Fruit fly (Drosophila melanogaster) whole organism, embryonic: ENCODE results near the gene CG3635.

Source experiments
- CG10979 ChIP-seq: fragments of 200-800 bp; sonication (Bioruptor generic); optimal IDR thresholded peaks from 2 replicates; lab custom pipeline; 2018; ENCODE audit warnings: missing biosample characterization, mild to moderate bottlenecking, missing genetic modification characterization, moderate library complexity
- CG11085 ChIP-seq: fragments of 200-800 bp; sonication (Bioruptor generic); IDR thresholded peaks from 2 replicates; pipeline ENCODE4 v1.3.6; 2022; ENCODE audit warnings: missing biosample characterization, missing genetic modification characterization
- CG12299 ChIP-seq: fragments of 200-800 bp; sonication (Bioruptor generic); optimal IDR thresholded peaks from 2 replicates; lab custom pipeline; 2018; ENCODE audit warnings: missing biosample characterization, mild to moderate bottlenecking, missing genetic modification characterization
- CG1233 ChIP-seq: fragments of 200-800 bp; sonication (Bioruptor generic); optimal IDR thresholded peaks from 4 replicates; lab custom pipeline; 2018; ENCODE audit warnings: missing biosample characterization, mild to moderate bottlenecking, missing genetic modification characterization
- CG13894 ChIP-seq: fragments of 200-800 bp; sonication (Bioruptor generic); optimal IDR thresholded peaks from 3 replicates; lab custom pipeline; 2018; ENCODE audit warnings: missing biosample characterization, mild to moderate bottlenecking, missing genetic modification characterization, moderate library complexity
- CG14667 ChIP-seq: fragments of 200-800 bp; sonication (Bioruptor generic); IDR thresholded peaks from 2 replicates; pipeline ENCODE4 v1.3.6; 2022; ENCODE audit warnings: missing biosample characterization, missing genetic modification characterization
- CG15479 ChIP-seq: fragments of 200-800 bp; sonication (Bioruptor generic); optimal IDR thresholded peaks from 3 replicates; lab custom pipeline; 2019; ENCODE audit warnings: missing biosample characterization, mild to moderate bottlenecking, missing genetic modification characterization, moderate library complexity
- CG15601 ChIP-seq: fragments of 200-800 bp; sonication (Bioruptor generic); optimal IDR thresholded peaks from 3 replicates; lab custom pipeline; 2019; ENCODE audit warnings: missing biosample characterization, mild to moderate bottlenecking, missing genetic modification characterization, moderate library complexity
- CG16779 ChIP-seq: fragments of 200-800 bp; sonication (Bioruptor generic); IDR thresholded peaks from 2 replicates; pipeline ENCODE4 v1.3.6; 2022; ENCODE audit warnings: missing biosample characterization, missing genetic modification characterization
- CG18599 ChIP-seq: fragments of 200-800 bp; sonication (Bioruptor generic); optimal IDR thresholded peaks from 3 replicates; lab custom pipeline; 2017; ENCODE audit warnings: missing biosample characterization, missing genetic modification characterization, mild to moderate bottlenecking, moderate library complexity, missing genetic modification reagents
- CG2199 ChIP-seq: fragments of 200-800 bp; sonication (Bioruptor generic); IDR thresholded peaks from 3 replicates; pipeline ENCODE4 v1.3.6; 2022; ENCODE audit warnings: missing biosample characterization, missing genetic modification characterization
- CG2712 ChIP-seq: fragments of 200-800 bp; optimal IDR thresholded peaks from 3 replicates; lab custom pipeline; 2019; ENCODE audit warnings: missing biosample characterization, mild to moderate bottlenecking, missing genetic modification characterization, moderate library complexity
- CG3163 ChIP-seq: fragments of 200-800 bp; sonication (Bioruptor generic); optimal IDR thresholded peaks from 3 replicates; lab custom pipeline; 2016; ENCODE audit warnings: missing biosample characterization, missing genetic modification characterization
- CG5953 ChIP-seq: fragments of 200-800 bp; sonication (Bioruptor generic); IDR thresholded peaks from 2 replicates; pipeline ENCODE4 v1.3.6; 2022; ENCODE audit warnings: missing biosample characterization, missing genetic modification characterization
- CG6254 ChIP-seq: fragments of 200-800 bp; sonication (Bioruptor generic); optimal IDR thresholded peaks from 3 replicates; lab custom pipeline; 2017; ENCODE audit warnings: mild to moderate bottlenecking, missing biosample characterization, missing genetic modification reagents, missing genetic modification characterization
- CG6654 ChIP-seq: fragments of 200-800 bp; sonication (Bioruptor generic); optimal IDR thresholded peaks from 2 replicates; lab custom pipeline; 2017; ENCODE audit warnings: missing biosample characterization, mild to moderate bottlenecking, missing genetic modification characterization
- CG8290 ChIP-seq, 3 experiments: fragments of 200-800 bp; sonication (Bioruptor generic); optimal IDR thresholded peaks; 2 replicates each; lab custom pipeline; 2016 to 2019; ENCODE audit warnings: missing biosample characterization in 3 of 3, missing genetic modification characterization in 3 of 3, mild to moderate bottlenecking in 2 of 3, moderate library complexity in 1 of 3
- D19A ChIP-seq: fragments of 200-800 bp; optimal IDR thresholded peaks from 3 replicates; lab custom pipeline; 2019; ENCODE audit warnings: missing biosample characterization, mild to moderate bottlenecking, missing genetic modification characterization, moderate library complexity
- Drgx ChIP-seq: fragments of 200-800 bp; sonication (Bioruptor generic); IDR thresholded peaks from 2 replicates; pipeline ENCODE4 v1.3.6; 2022; ENCODE audit warnings: missing biosample characterization, missing genetic modification characterization
- Ets65A ChIP-seq: fragments of 200-800 bp; sonication (Bioruptor generic); peaks from one replicate; lab custom pipeline; 2016; ENCODE audit warnings: missing biosample characterization, missing genetic modification characterization
- Fer3 ChIP-seq: fragments of 200-800 bp; sonication (Bioruptor generic); optimal IDR thresholded peaks from 2 replicates; lab custom pipeline; 2018; ENCODE audit warnings: missing biosample characterization, mild to moderate bottlenecking, missing genetic modification characterization, moderate library complexity
- GATAe ChIP-seq: fragments of 200-800 bp; sonication (Bioruptor generic); conservative IDR thresholded peaks from 2 replicates; pipeline ENCODE4 v1.3.6; 2022; ENCODE audit warnings: missing biosample characterization, missing genetic modification characterization
- Gsc ChIP-seq: fragments of 200-800 bp; sonication (Bioruptor generic); IDR thresholded peaks from 2 replicates; pipeline ENCODE4 v1.3.6; 2022; ENCODE audit warnings: missing biosample characterization, missing genetic modification characterization
- Med ChIP-seq: fragments of 200-800 bp; sonication (Bioruptor generic); peaks from one replicate; lab custom pipeline; 2016; ENCODE audit warnings: missing biosample characterization, missing genetic modification characterization, mild to moderate bottlenecking, inconsistent platforms, moderate library complexity
- ara ChIP-seq: fragments of 200-800 bp; sonication (Bioruptor generic); IDR thresholded peaks from 2 replicates; pipeline ENCODE4 v1.3.6; 2022; ENCODE audit warnings: missing biosample characterization, missing genetic modification characterization
- cad ChIP-seq: fragments of >200 bp; optimal IDR thresholded peaks from 2 replicates; lab custom pipeline; 2017; ENCODE audit warnings: missing biosample characterization, missing genetic modification characterization
- cato ChIP-seq: fragments of 200-800 bp; sonication (Bioruptor generic); optimal IDR thresholded peaks from 2 replicates; lab custom pipeline; 2016; ENCODE audit warnings: missing biosample characterization, missing genetic modification characterization, borderline replicate concordance
- cg ChIP-seq: fragments of 200-800 bp; sonication (Bioruptor generic); optimal IDR thresholded peaks from 3 replicates; lab custom pipeline; 2019; ENCODE audit warnings: missing biosample characterization, mild to moderate bottlenecking, missing genetic modification characterization, moderate library complexity
- chinmo ChIP-seq: fragments of 200-800 bp; sonication (Bioruptor generic); IDR thresholded peaks from 4 replicates; pipeline ENCODE4 v1.3.6; 2022; ENCODE audit warnings: missing biosample characterization, missing genetic modification characterization; ENCODE audit not compliant: partially characterized antibody
- chm ChIP-seq: fragments of 200-800 bp; sonication (Bioruptor generic); IDR thresholded peaks from 2 replicates; pipeline ENCODE4 v1.3.6; 2022; ENCODE audit warnings: missing biosample characterization, missing genetic modification characterization
- da ChIP-seq: fragments of 200-800 bp; sonication (Bioruptor generic); optimal IDR thresholded peaks from 2 replicates; lab custom pipeline; 2016; ENCODE audit warnings: missing biosample characterization, missing genetic modification characterization
- dan ChIP-seq: fragments of 200-800 bp; sonication (Bioruptor generic); IDR thresholded peaks from 2 replicates; pipeline ENCODE4 v1.3.6; 2022; ENCODE audit warnings: missing biosample characterization, missing genetic modification characterization
- dpn ChIP-seq, 2 experiments: fragments of 200-800 bp; sonication (Bioruptor generic); optimal IDR thresholded peaks; 3 replicates each; lab custom pipeline; 2016; ENCODE audit warnings: missing biosample characterization in 2 of 2, missing genetic modification characterization in 2 of 2
- ewg ChIP-seq: fragments of 200-800 bp; sonication (Bioruptor generic); optimal IDR thresholded peaks from 3 replicates; lab custom pipeline; 2017; ENCODE audit warnings: mild to moderate bottlenecking, missing biosample characterization, missing genetic modification reagents, missing genetic modification characterization
- gro ChIP-seq: fragments of 200-800 bp; sonication (Bioruptor generic); optimal IDR thresholded peaks from 2 replicates; lab custom pipeline; 2016; ENCODE audit warnings: missing biosample characterization, missing genetic modification characterization
- hbn ChIP-seq: fragments of 200-800 bp; sonication (Bioruptor generic); IDR thresholded peaks from 2 replicates; pipeline ENCODE4 v1.3.6; 2022; ENCODE audit warnings: missing biosample characterization, missing genetic modification characterization; ENCODE audit not compliant: partially characterized antibody
- hkb ChIP-seq, 2 experiments: fragments of 200-800 bp in 1 of 2; fragments of >200 bp in 1 of 2; sonication (Bioruptor generic) in 1 of 2; IDR thresholded peaks in 1 of 2; optimal IDR thresholded peaks in 1 of 2; 2 replicates each; pipeline versions ENCODE4 v1.3.6 to Lab custom; 2017 to 2022; ENCODE audit warnings: missing biosample characterization in 1 of 2, missing genetic modification characterization in 1 of 2
- insv ChIP-seq, 2 experiments: fragments of 200-800 bp; sonication (Bioruptor generic); optimal IDR thresholded peaks; 3 replicates each; lab custom pipeline; 2016 to 2018; ENCODE audit warnings: missing biosample characterization in 2 of 2, missing genetic modification characterization in 2 of 2
- nom ChIP-seq: fragments of 200-800 bp; sonication (Bioruptor generic); optimal IDR thresholded peaks from 2 replicates; lab custom pipeline; 2017; ENCODE audit warnings: missing biosample characterization, missing genetic modification characterization, mild to moderate bottlenecking, moderate library complexity, missing genetic modification reagents
- onecut ChIP-seq: fragments of 200-800 bp; sonication (Bioruptor generic); IDR thresholded peaks from 2 replicates; pipeline ENCODE4 v1.3.6; 2022; ENCODE audit warnings: missing biosample characterization, missing genetic modification characterization
- p53 ChIP-seq: fragments of 200-800 bp; sonication (Bioruptor generic); optimal IDR thresholded peaks from 2 replicates; lab custom pipeline; 2016; ENCODE audit warnings: missing biosample characterization, missing genetic modification characterization
- pzg ChIP-seq: fragments of 200-800 bp; sonication (Bioruptor generic); optimal IDR thresholded peaks from 3 replicates; lab custom pipeline; 2018; ENCODE audit warnings: missing biosample characterization, mild to moderate bottlenecking, missing genetic modification characterization, moderate library complexity
- scrt ChIP-seq: fragments of 200-800 bp; sonication (Bioruptor generic); optimal IDR thresholded peaks from 2 replicates; lab custom pipeline; 2018; ENCODE audit warnings: missing biosample characterization, mild to moderate bottlenecking, missing genetic modification characterization, moderate library complexity
- sens ChIP-seq: fragments of 200-800 bp; sonication (Bioruptor generic); peaks from one replicate; lab custom pipeline; 2016; ENCODE audit warnings: missing biosample characterization, missing genetic modification characterization
- slp2 ChIP-seq: fragments of 200-800 bp; sonication (Bioruptor generic); optimal IDR thresholded peaks from 2 replicates; lab custom pipeline; 2016; ENCODE audit warnings: missing biosample characterization, missing genetic modification characterization
- zen ChIP-seq: fragments of 200-800 bp; sonication (Bioruptor generic); optimal IDR thresholded peaks from 3 replicates; lab custom pipeline; 2018; ENCODE audit warnings: missing biosample characterization, mild to moderate bottlenecking, missing genetic modification characterization, moderate library complexity

CG3635 gene

DNA sequence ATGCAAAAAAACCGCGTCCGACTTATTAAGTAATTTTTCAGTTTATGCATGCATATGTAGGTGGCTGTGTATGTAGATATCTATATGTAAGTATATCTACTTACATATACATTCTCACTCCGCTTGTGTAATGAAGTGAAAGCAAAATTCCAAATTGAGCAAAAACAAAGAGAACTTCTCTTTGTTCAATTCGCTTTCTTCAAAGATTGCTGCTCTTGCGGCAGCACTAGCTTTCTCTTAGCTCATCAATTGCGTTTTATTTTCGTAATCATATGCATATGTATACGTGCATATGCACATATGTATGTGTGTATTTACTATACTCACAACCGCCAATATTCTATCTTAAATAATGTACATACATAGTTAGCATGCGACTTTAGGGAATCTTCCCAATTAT, 26.5 kb upstream of the CG3635 start (continued):
- no peak for TF ChIP-seq Fer3
- TF ChIP-seq cg (GFP tag; lab: Kevin White, UChicago) = peak; percentile 75
- no peak for TF ChIP-seq hbn (GFP tag; lab: Robert Waterston, UW)
- no peak for TF ChIP-seq dpn (GFP tag; optimal IDR thresholded peaks at IDR 0.05; lab: Kevin White, UChicago)
- no peak for TF ChIP-seq CG18599 (GFP tag; lab: Kevin White, UChicago)
- no peak for TF ChIP-seq CG14667 (GFP tag; lab: Robert Waterston, UW)
- no peak for TF ChIP-seq slp2 (GFP tag; lab: Kevin White, UChicago)
- TF ChIP-seq CG3163 (GFP tag; lab: Kevin White, UChicago) = peak; percentile 93
- no peak for TF ChIP-seq insv (GFP tag; optimal IDR thresholded peaks at IDR 0.05; lab: Kevin White, UChicago)
- no peak for TF ChIP-seq GATAe (GFP tag; lab: Robert Waterston, UW)
- TF ChIP-seq Gsc (GFP tag; lab: Robert Waterston, UW) = no peak
- TF ChIP-seq gro (GFP tag; lab: Kevin White, UChicago) = no peak
- TF ChIP-seq p53 (GFP tag; lab: Kevin White, UChicago) = no peak
- no peak for TF ChIP-seq CG6654 (GFP tag; lab: Kevin White, UChicago)
- TF ChIP-seq, all 482 proteins: peak for 9

DNA sequence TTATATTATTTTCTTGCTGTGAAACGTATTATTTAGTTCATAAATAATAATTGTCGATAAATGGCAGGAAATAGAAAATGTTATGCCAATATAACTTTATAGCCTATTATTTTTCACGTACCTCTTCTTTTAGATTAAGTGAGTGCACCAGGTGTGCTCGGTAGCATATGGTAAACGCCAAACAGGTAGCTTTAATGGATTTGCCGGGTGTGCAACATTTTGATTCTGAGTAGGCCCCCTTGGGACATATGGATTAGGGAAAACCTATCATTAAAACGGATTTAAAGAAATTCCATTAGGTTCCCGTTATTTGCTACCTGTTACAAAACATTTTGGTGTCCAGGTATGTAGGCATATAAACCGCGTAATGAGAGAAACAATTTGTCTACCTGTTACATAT, 23.9 kb upstream of the CG3635 start, which contains the start of gene dunk:
Gene dunk, plus strand, starts transcription at position 301 of the 400 bp plus-strand sequence.
- TF ChIP-seq hkb (optimal IDR thresholded peaks at IDR 0.05; lab: Kevin White, UChicago) (no peak), hkb (GFP tag; IDR thresholded peaks at IDR 0.05; lab: Robert Waterston, UW) (no peak), da (GFP tag; lab: Kevin White, UChicago) (no peak), ara (GFP tag; lab: Robert Waterston, UW) (no peak), CG11085 (no peak), cad (peak; percentile 43), sens (GFP tag; lab: Kevin White, UChicago) (peak; percentile 45), chm (no peak), dan (GFP tag; lab: Robert Waterston, UW) (no peak), CG15601 (tag; lab: Kevin White, UChicago) (no peak), CG1233 (GFP tag; lab: Kevin White, UChicago) (no peak), CG10979 (tag; lab: Kevin White, UChicago) (no peak), CG15479 (GFP tag; lab: Kevin White, UChicago) (no peak), zen (tag; lab: Kevin White, UChicago) (peak; percentile 90), CG2712 (tag; lab: Kevin White, UChicago) (no peak)

DNA sequence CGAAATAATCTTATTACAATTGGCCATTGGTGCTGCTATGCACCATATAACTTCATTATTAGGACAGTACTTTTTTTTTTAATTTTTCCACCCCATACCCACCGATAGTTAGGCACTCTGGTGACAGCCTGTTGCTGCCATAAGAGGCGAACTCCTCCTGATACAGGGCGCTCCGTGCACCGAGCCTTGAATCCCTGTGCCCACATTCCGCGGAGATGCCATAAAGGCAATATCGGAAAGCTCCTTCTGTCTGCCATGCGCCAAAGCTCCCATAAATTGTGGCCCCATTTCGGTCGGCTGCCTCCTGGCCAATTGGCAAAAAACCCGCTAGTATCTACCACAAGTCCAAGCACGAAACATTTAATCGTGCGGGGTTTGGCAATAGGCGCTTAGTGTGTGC, 22.0 kb upstream of the CG3635 start:
- TF ChIP-seq onecut (GFP tag; lab: Robert Waterston, UW) = peak; percentile 65
- no peak for TF ChIP-seq CG5953 (GFP tag; lab: Robert Waterston, UW)
- TF ChIP-seq cad = peak; percentile 11
- 0 out of 3 replicates have a peak, but pooled peaks have one; percentile 36 for TF ChIP-seq CG2199 (GFP tag; lab: Robert Waterston, UW)
- peak; percentile 20 for TF ChIP-seq Med (GFP tag; lab: Kevin White, UChicago)
- peak; percentile 95 for TF ChIP-seq CG6254 (GFP tag; lab: Kevin White, UChicago)
- no peak for TF ChIP-seq CG12299 (tag; lab: Kevin White, UChicago)
- TF ChIP-seq D19A (tag; lab: Kevin White, UChicago) = peak; percentile 52
- TF ChIP-seq Drgx = 0 out of 2 replicates have a peak, but pooled peaks have one; percentile 29
- peak; percentile 71 for TF ChIP-seq ewg (GFP tag; lab: Kevin White, UChicago)
- TF ChIP-seq cato (GFP tag; lab: Kevin White, UChicago) = no peak
- peak; percentile 97 for TF ChIP-seq scrt (GFP tag; lab: Kevin White, UChicago)
- peak; percentile 2 for TF ChIP-seq Ets65A (GFP tag; lab: Kevin White, UChicago)
- TF ChIP-seq CG16779 (GFP tag; lab: Robert Waterston, UW) = peak; percentile 46; the same call in 1 of the 2 replicates
- peak; percentile 19 for TF ChIP-seq CG13894 (tag; lab: Kevin White, UChicago)
- 0 out of 4 replicates have a peak, but pooled peaks have one; percentile 25 for TF ChIP-seq chinmo (GFP tag; lab: Robert Waterston, UW)
- peak; percentile 21 for TF ChIP-seq pzg (GFP tag; lab: Kevin White, UChicago)
- no peak for TF ChIP-seq CG8290 (GFP tag; optimal IDR thresholded peaks at IDR 0.05; lab: Kevin White, UChicago)
- peak in 1 of 2 experiments; percentile 1 for TF ChIP-seq CG8290 (tag; optimal IDR thresholded peaks at IDR 0.05; lab: Kevin White, UChicago)
- no peak for TF ChIP-seq nom (GFP tag; lab: Kevin White, UChicago)
